Fruit fly (Drosophila melanogaster): ENCODE measurements around the gene Hipk.
A peak's percentile ranks its signal among the peaks of the same experiment; 100 is the strongest.

Gene Hipk

dm6 chr3L:606490-607327, 63.8 kb downstream of the Hipk start, which contains the start of gene Reg-2 (continued):
- TF ChIP-seq crol (GFP tag; IDR thresholded peaks at IDR 0.05) (no peak), CG17385 (GFP tag; optimal IDR thresholded peaks at IDR 0.05) (peak; percentile 19), Rfx (GFP tag; IDR thresholded peaks at IDR 0.05) (peak; percentile 39; the same call in 1 of the 2 replicates), CG9215 (GFP tag; IDR thresholded peaks at IDR 0.05) (no peak), slou (GFP tag; optimal IDR thresholded peaks at IDR 0.05) (no peak), CG31365 (tag; optimal IDR thresholded peaks at IDR 0.05) (no peak), CG4617 (GFP tag; optimal IDR thresholded peaks at IDR 0.05; ENCODE audit: borderline replicate concordance) (no peak), hbn (GFP tag; IDR thresholded peaks at IDR 0.05; ENCODE audit: partially characterized antibody) (no peak), BtbVII (GFP tag; optimal IDR thresholded peaks at IDR 0.05) (peak; percentile 53), CG14860 (GFP tag; IDR thresholded peaks at IDR 0.05; ENCODE audit: partially characterized antibody) (no peak), CG15514 (GFP tag; optimal IDR thresholded peaks at IDR 0.05) (peak; percentile 23), CG15269 (tag; optimal IDR thresholded peaks at IDR 0.05) (no peak), CG4424 (GFP tag; optimal IDR thresholded peaks at IDR 0.05) (peak; percentile 29), CG17359 (tag; optimal IDR thresholded peaks at IDR 0.05) (peak; percentile 18), Myb (GFP tag; optimal IDR thresholded peaks at IDR 0.05) (peak; percentile 25), bowl (GFP tag; IDR thresholded peaks at IDR 0.05) (no peak), CG2129 (GFP tag; IDR thresholded peaks at IDR 0.05; ENCODE audit: partially characterized antibody) (no peak), CG12155 (GFP tag; optimal IDR thresholded peaks at IDR 0.05) (peak; percentile 28), B-H1 (GFP tag; IDR thresholded peaks at IDR 0.05) (no peak), CTCF (GFP tag; optimal IDR thresholded peaks at IDR 0.05) (peak; percentile 99), CG12299 (tag; optimal IDR thresholded peaks at IDR 0.05) (no peak), insv (GFP tag; optimal IDR thresholded peaks at IDR 0.05) (peak in 1 of 2 experiments; percentile 53), CG34376 (GFP tag; optimal IDR thresholded peaks at IDR 0.05) (peak; percentile 99), D (optimal IDR thresholded peaks at IDR 0.05) (no peak), D (GFP tag; optimal IDR thresholded peaks at IDR 0.05) (no peak), CG10274 (GFP tag; optimal IDR thresholded peaks at IDR 0.05) (no peak), CG4707 (GFP tag; optimal IDR thresholded peaks at IDR 0.05) (no peak), CG11247 (GFP tag; IDR thresholded peaks at IDR 0.05) (0 out of 2 replicates have a peak, but pooled peaks have one; percentile 5), CG9609 (GFP tag; optimal IDR thresholded peaks at IDR 0.05) (no peak), grau (tag; optimal IDR thresholded peaks at IDR 0.05) (peak; percentile 31), pnt (GFP tag; optimal IDR thresholded peaks at IDR 0.05) (no peak), pho (GFP tag; optimal IDR thresholded peaks at IDR 0.05) (no peak), CrebB (tag; optimal IDR thresholded peaks at IDR 0.05) (no peak), Atf6 (GFP tag; IDR thresholded peaks at IDR 0.05) (no peak), CG42726 (GFP tag; IDR thresholded peaks at IDR 0.05; ENCODE audit: partially characterized antibody) (peak; percentile 45; the same call in 1 of the 2 replicates), CG2116 (GFP tag; optimal IDR thresholded peaks at IDR 0.05) (peak; percentile 19), sug (tag; optimal IDR thresholded peaks at IDR 0.05) (peak; percentile 69), Dp (GFP tag; optimal IDR thresholded peaks at IDR 0.05) (peak; percentile 94), Ptx1 (GFP tag; IDR thresholded peaks at IDR 0.05) (no peak), CG15696 (tag; optimal IDR thresholded peaks at IDR 0.05) (peak; percentile 46), CG12071 (GFP tag; optimal IDR thresholded peaks at IDR 0.05) (peak; percentile 28), Ets65A (GFP tag) (peak; percentile 29), bsh (GFP tag; optimal IDR thresholded peaks at IDR 0.05) (no peak), tgo (GFP tag; IDR thresholded peaks at IDR 0.05) (no peak), CG12104 (GFP tag; optimal IDR thresholded peaks at IDR 0.05) (no peak), Pdp1 (GFP tag; optimal IDR thresholded peaks at IDR 0.05) (peak in 1 of 2 experiments; percentile 0), Hand (GFP tag; optimal IDR thresholded peaks at IDR 0.05) (no peak), psq (GFP tag; optimal IDR thresholded peaks at IDR 0.05) (no peak), ap (GFP tag; IDR thresholded peaks at IDR 0.05) (no peak)

Measured in whole organism, embryonic.